Fruit fly (Drosophila melanogaster) whole organism, wandering third instar larva: Measurements from ENCODE around the gene Prx3.

Source experiments
- CG9705 ChIP-seq: fragments of 200-800 bp; sonication (Bioruptor generic); optimal IDR thresholded peaks from 2 replicates; lab custom pipeline; 2018; ENCODE audit warnings: missing biosample characterization, mild to moderate bottlenecking, missing genetic modification characterization
- HLH106 ChIP-seq: fragments of 200-800 bp; optimal IDR thresholded peaks from 3 replicates; lab custom pipeline; 2019; ENCODE audit warnings: missing biosample characterization, mild to moderate bottlenecking, missing genetic modification characterization, moderate library complexity
- N ChIP-seq: fragments of >200 bp; optimal IDR thresholded peaks from 2 replicates; lab custom pipeline; 2018; ENCODE audit warnings: missing biosample characterization, missing external identifiers, missing genetic modification characterization
- OdsH ChIP-seq: fragments of 200-800 bp; sonication (Bioruptor generic); optimal IDR thresholded peaks from 2 replicates; lab custom pipeline; 2016; ENCODE audit warnings: missing biosample characterization, mild to moderate bottlenecking, missing genetic modification characterization
- dl ChIP-seq, 2 experiments: fragments of 175-275, 200-275 bp in 1 of 2; fragments of 200-275 bp in 1 of 2; sonication (Bioruptor generic); optimal IDR thresholded peaks; lab custom pipeline; 2018; ENCODE audit warnings: mild to moderate bottlenecking in 2 of 2, missing biosample characterization in 2 of 2, missing genetic modification characterization in 2 of 2, moderate library complexity in 2 of 2; ENCODE audit not compliant: partially characterized antibody in 2 of 2, insufficient read depth in 1 of 2
- dsf ChIP-seq: sonication (Bioruptor generic); optimal IDR thresholded peaks from 2 replicates; lab custom pipeline; 2016; ENCODE audit warnings: missing biosample characterization, missing genetic modification characterization, borderline replicate concordance
- psq ChIP-seq: fragments of 200-800 bp; sonication (Bioruptor generic); optimal IDR thresholded peaks from 3 replicates; lab custom pipeline; 2017; ENCODE audit warnings: missing biosample characterization, mild to moderate bottlenecking, missing genetic modification characterization, moderate library complexity
- sage ChIP-seq: fragments of 200-800 bp; sonication (Bioruptor generic); optimal IDR thresholded peaks from 2 replicates; lab custom pipeline; 2016; ENCODE audit warnings: missing biosample characterization, mild to moderate bottlenecking, missing genetic modification characterization
- tai ChIP-seq: sonication (Bioruptor generic); optimal IDR thresholded peaks from 2 replicates; lab custom pipeline; 2016; ENCODE audit warnings: missing biosample characterization, missing genetic modification characterization

DNA sequence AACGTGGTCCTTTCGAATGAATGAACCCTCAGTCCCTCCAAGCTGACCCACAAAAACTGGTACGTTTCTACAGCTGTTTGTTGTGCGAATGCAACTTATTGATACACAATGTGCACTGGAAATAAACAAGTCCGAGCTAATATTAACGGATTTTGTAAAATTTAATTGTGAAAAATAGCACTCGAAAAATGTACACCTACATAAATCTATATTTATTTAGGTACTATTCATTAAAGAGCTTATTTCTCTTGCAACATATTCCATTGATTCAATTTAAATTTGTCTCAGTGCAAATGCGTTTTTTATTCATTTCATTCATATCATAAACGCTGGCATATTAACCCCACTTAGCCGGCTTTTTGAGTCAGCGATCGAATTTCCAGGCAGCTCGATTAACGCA, 14.8 kb upstream of the Prx3 start:
- TF ChIP-seq dsf (GFP tag; lab: Kevin White, UChicago) (no peak), N (GFP tag; lab: Kevin White, UChicago) (no peak), dl (GFP tag; optimal IDR thresholded peaks at IDR 0.05; lab: Kevin White, UChicago; ENCODE audit: insufficient read depth in 1 of 2, partially characterized antibody in 2 of 2) (no peak), sage (GFP tag; lab: Kevin White, UChicago) (no peak), HLH106 (tag; lab: Kevin White, UChicago) (peak; percentile 3), OdsH (no peak), psq (GFP tag; lab: Kevin White, UChicago) (no peak), CG9705 (GFP tag; lab: Kevin White, UChicago) (no peak), tai (GFP tag; lab: Kevin White, UChicago) (no peak)
